Fruit fly (Drosophila melanogaster): Measurements from ENCODE around the gene CG10516.
A peak's percentile ranks its signal among the peaks of the same experiment; 100 is the strongest.

The CG10516 gene

dm6 chr3L:15924811-15925437, 43.1 kb upstream of the CG10516 start, which contains the start of gene sff (continued):
- TF ChIP-seq CG30403 (GFP tag; optimal IDR thresholded peaks at IDR 0.05) = peak; percentile 83
- peak; percentile 85 for TF ChIP-seq E2f2 (GFP tag; IDR thresholded peaks at IDR 0.05)
- TF ChIP-seq CG8089 (GFP tag; optimal IDR thresholded peaks at IDR 0.05) = peak; percentile 60
- peak; percentile 78 for TF ChIP-seq kah (GFP tag; optimal IDR thresholded peaks at IDR 0.05)
- peak; percentile 61 for TF ChIP-seq BEAF-32 (GFP tag; optimal IDR thresholded peaks at IDR 0.05)
- TF ChIP-seq Ravus (GFP tag; IDR thresholded peaks at IDR 0.05) = peak; percentile 43
- TF ChIP-seq CG15011 (GFP tag; optimal IDR thresholded peaks at IDR 0.05) = peak; percentile 62
- TF ChIP-seq oc (tag; optimal IDR thresholded peaks at IDR 0.05) = peak; percentile 82
- peak; percentile 20 for TF ChIP-seq CG33213 (GFP tag; optimal IDR thresholded peaks at IDR 0.05)
- peak; percentile 76 for TF ChIP-seq H2.0 (GFP tag; IDR thresholded peaks at IDR 0.05)
- peak; percentile 90 for TF ChIP-seq CG13424 (tag; optimal IDR thresholded peaks at IDR 0.05)
- peak; percentile 49 for TF ChIP-seq YL-1 (GFP tag; optimal IDR thresholded peaks at IDR 0.05)
- peak; percentile 58 for TF ChIP-seq Mad (GFP tag; optimal IDR thresholded peaks at IDR 0.05)
- TF ChIP-seq chinmo (GFP tag; IDR thresholded peaks at IDR 0.05; ENCODE audit: partially characterized antibody) = no peak
- TF ChIP-seq so (GFP tag; IDR thresholded peaks at IDR 0.05) = peak; percentile 83
- no peak for TF ChIP-seq pros (GFP tag; optimal IDR thresholded peaks at IDR 0.05)
- peak; percentile 52 for TF ChIP-seq CG13287 (GFP tag; IDR thresholded peaks at IDR 0.05; ENCODE audit: partially characterized antibody)
- TF ChIP-seq CG7963 (GFP tag; IDR thresholded peaks at IDR 0.05; ENCODE audit: partially characterized antibody) = no peak
- peak; percentile 41 for TF ChIP-seq gcm2 (GFP tag; optimal IDR thresholded peaks at IDR 0.05)
- TF ChIP-seq Blimp-1 (GFP tag; optimal IDR thresholded peaks at IDR 0.05) = peak; percentile 87
- TF ChIP-seq CG1233 (GFP tag; optimal IDR thresholded peaks at IDR 0.05) = peak; percentile 81
- peak; percentile 84 for TF ChIP-seq CG2202 (tag; optimal IDR thresholded peaks at IDR 0.05)
- TF ChIP-seq yki (optimal IDR thresholded peaks at IDR 0.05) = no peak
- TF ChIP-seq Taf1 (GFP tag; IDR thresholded peaks at IDR 0.05) = peak; percentile 63
- TF ChIP-seq hb (GFP tag; IDR thresholded peaks at IDR 0.05; ENCODE audit: partially characterized antibody) = no peak
- peak; percentile 68; the same call in 2 of the 3 replicates for TF ChIP-seq CG2889 (GFP tag; IDR thresholded peaks at IDR 0.05)
- TF ChIP-seq Eip74EF (GFP tag; optimal IDR thresholded peaks at IDR 0.05) = peak in 1 of 2 experiments; percentile 59
- TF ChIP-seq CG9797 (GFP tag; optimal IDR thresholded peaks at IDR 0.05) = peak; percentile 29
- TF ChIP-seq dysf (GFP tag; IDR thresholded peaks at IDR 0.05) = peak; percentile 92
- peak; percentile 87 for TF ChIP-seq CG3281 (GFP tag; optimal IDR thresholded peaks at IDR 0.05)
- TF ChIP-seq CG9437 (GFP tag; optimal IDR thresholded peaks at IDR 0.05) = peak; percentile 77
- peak; percentile 43 for TF ChIP-seq fu2 (GFP tag; optimal IDR thresholded peaks at IDR 0.05)
- TF ChIP-seq sqz (GFP tag; optimal IDR thresholded peaks at IDR 0.05) = peak; percentile 65
- TF ChIP-seq CG12219 (GFP tag; optimal IDR thresholded peaks at IDR 0.05) = peak; percentile 84
- peak; percentile 85 for TF ChIP-seq CG9215 (GFP tag; IDR thresholded peaks at IDR 0.05)
- TF ChIP-seq rib (GFP tag; IDR thresholded peaks at IDR 0.05) = 0 out of 2 replicates have a peak, but pooled peaks have one; percentile 48
- TF ChIP-seq H15 (GFP tag; IDR thresholded peaks at IDR 0.05) = peak; percentile 89
- peak; percentile 87 for TF ChIP-seq CG11695 (GFP tag; IDR thresholded peaks at IDR 0.05)
- TF ChIP-seq CG17385 (GFP tag; optimal IDR thresholded peaks at IDR 0.05) = peak; percentile 81
- peak; percentile 100 for TF ChIP-seq CG6254 (GFP tag; optimal IDR thresholded peaks at IDR 0.05)
- TF ChIP-seq Usf (GFP tag; optimal IDR thresholded peaks at IDR 0.05) = peak; percentile 84
- TF ChIP-seq Rfx (GFP tag; IDR thresholded peaks at IDR 0.05) = peak; percentile 88
- peak; percentile 69 for TF ChIP-seq D19B (GFP tag; optimal IDR thresholded peaks at IDR 0.05)
- TF ChIP-seq CG4707 (GFP tag; optimal IDR thresholded peaks at IDR 0.05) = peak; percentile 97
- peak; percentile 61 for TF ChIP-seq Camta (GFP tag; optimal IDR thresholded peaks at IDR 0.05)
- peak; percentile 70 for TF ChIP-seq Elba2 (GFP tag; optimal IDR thresholded peaks at IDR 0.05)
- TF ChIP-seq Ets97D (GFP tag; optimal IDR thresholded peaks at IDR 0.05) = peak; percentile 95
- peak; percentile 38 for TF ChIP-seq schlank (tag; optimal IDR thresholded peaks at IDR 0.05)
- peak; percentile 58 for TF ChIP-seq CG15479 (GFP tag; optimal IDR thresholded peaks at IDR 0.05)

Measured in whole organism, embryonic.